Fruit fly (Drosophila melanogaster) whole organism, prepupa: ENCODE measurements around the gene CG10802.

Source experiments
- CG31627 ChIP-seq: fragments of 200-800 bp; sonication (Bioruptor generic); optimal IDR thresholded peaks from 3 replicates; lab custom pipeline; 2016; ENCODE audit warnings: missing biosample characterization, missing genetic modification characterization
- CG4318 ChIP-seq: fragments of 200-800 bp; sonication (Bioruptor generic); optimal IDR thresholded peaks from 3 replicates; lab custom pipeline; 2017; ENCODE audit warnings: missing biosample characterization, mild to moderate bottlenecking, missing genetic modification characterization
- Eip78C ChIP-seq: fragments of 200-800 bp; sonication (Bioruptor generic); peaks from one replicate; lab custom pipeline; 2016; ENCODE audit warnings: missing biosample characterization, missing genetic modification characterization
- Lpt ChIP-seq: fragments of 200-800 bp; sonication (Bioruptor generic); optimal IDR thresholded peaks from 3 replicates; lab custom pipeline; 2016; ENCODE audit warnings: missing biosample characterization, missing genetic modification characterization
- ss ChIP-seq, 2 experiments: fragments of 200-800 bp; sonication (Bioruptor generic); optimal IDR thresholded peaks; 2 replicates in 1 of 2; 3 replicates in 1 of 2; lab custom pipeline; 2017 to 2018; ENCODE audit warnings: mild to moderate bottlenecking in 2 of 2, missing biosample characterization in 2 of 2, missing genetic modification characterization in 2 of 2, moderate library complexity in 1 of 2

DNA sequence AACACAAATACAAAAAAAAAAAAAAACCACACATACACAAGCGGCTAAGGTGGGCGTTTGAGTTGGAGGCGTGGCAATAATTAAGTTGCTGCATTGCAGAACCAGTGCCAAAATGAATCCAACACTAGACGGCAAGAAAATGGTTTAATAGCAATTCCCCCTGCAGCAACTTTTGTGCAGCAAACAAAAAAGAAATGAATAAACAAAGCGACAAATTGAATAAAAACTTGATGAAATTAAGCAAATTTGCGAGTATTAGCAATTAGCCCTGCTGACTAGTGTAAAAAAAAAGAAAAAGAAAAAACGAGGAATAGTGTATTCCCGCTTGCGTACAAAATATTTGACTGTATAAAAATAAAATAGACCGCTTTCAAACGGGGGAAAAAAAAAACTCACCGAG lies 28.1 kb upstream of the CG10802 start:
- TF ChIP-seq Lpt (GFP tag; lab: Kevin White, UChicago) (peak; percentile 47), CG31627 (GFP tag; lab: Kevin White, UChicago) (no peak), CG4318 (GFP tag; lab: Kevin White, UChicago) (peak; percentile 55), ss (GFP tag; optimal IDR thresholded peaks at IDR 0.05; lab: Kevin White, UChicago) (no peak), Eip78C (GFP tag; lab: Kevin White, UChicago) (peak; percentile 60)
